Fruit fly (Drosophila melanogaster): ENCODE results near the gene eys.

eys gene

DNA sequence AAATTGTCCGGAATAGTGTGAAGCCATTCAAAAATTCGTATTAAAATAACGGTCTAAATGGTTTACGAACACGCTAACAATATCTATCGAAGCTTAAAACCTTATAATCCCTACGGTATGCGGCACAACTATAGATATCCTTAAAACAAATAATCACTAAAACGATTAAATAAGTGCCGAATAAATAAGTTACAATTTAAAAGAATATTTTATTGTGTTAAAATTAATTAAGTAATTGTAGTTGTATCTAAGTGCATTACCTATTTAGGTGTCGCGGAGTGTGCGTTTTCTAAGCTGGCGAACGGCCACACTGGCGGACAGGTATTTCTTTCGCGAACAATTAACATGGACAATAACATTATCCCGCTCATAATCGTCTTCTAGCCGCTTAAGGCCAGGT lies 69.3 kb downstream of the eys start, which contains the start of gene Eogt (continued):
- TF ChIP-seq fkh (GFP tag; optimal IDR thresholded peaks at IDR 0.05) (peak; percentile 46), dsx (GFP tag; optimal IDR thresholded peaks at IDR 0.05; ENCODE audit: poor library complexity, severe bottlenecking) (peak; percentile 95), Lpt (GFP tag; optimal IDR thresholded peaks at IDR 0.05) (peak; percentile 89), CG6854 (GFP tag; optimal IDR thresholded peaks at IDR 0.05) (peak; percentile 83), CG11294 (GFP tag; IDR thresholded peaks at IDR 0.05) (peak; percentile 96), CG8319 (GFP tag; optimal IDR thresholded peaks at IDR 0.05) (peak; percentile 79), Eip93F (GFP tag; optimal IDR thresholded peaks at IDR 0.05) (peak; percentile 83), CG8119 (GFP tag; IDR thresholded peaks at IDR 0.05) (peak; percentile 96), Sox15 (GFP tag; optimal IDR thresholded peaks at IDR 0.05) (peak; percentile 96), lz (GFP tag; optimal IDR thresholded peaks at IDR 0.05) (peak; percentile 95), Met (GFP tag; optimal IDR thresholded peaks at IDR 0.05) (peak; percentile 91), CG1621 (tag; optimal IDR thresholded peaks at IDR 0.05) (peak; percentile 97), pdm3 (GFP tag; optimal IDR thresholded peaks at IDR 0.05) (peak; percentile 93), Hr4 (GFP tag; optimal IDR thresholded peaks at IDR 0.05) (peak; percentile 93), CG3919 (GFP tag; optimal IDR thresholded peaks at IDR 0.05) (peak; percentile 91), CG10631 (GFP tag; optimal IDR thresholded peaks at IDR 0.05) (peak; percentile 95), CG6808 (GFP tag; optimal IDR thresholded peaks at IDR 0.05) (peak; percentile 88), CG6276 (GFP tag; optimal IDR thresholded peaks at IDR 0.05) (peak; percentile 89), net (GFP tag; optimal IDR thresholded peaks at IDR 0.05) (peak; percentile 89), CG3032 (tag; optimal IDR thresholded peaks at IDR 0.05) (peak; percentile 98), svp (GFP tag) (peak; percentile 97), CG8632 (GFP tag; optimal IDR thresholded peaks at IDR 0.05) (peak; percentile 93), CG15336 (GFP tag; IDR thresholded peaks at IDR 0.05) (peak; percentile 96), CG10669 (GFP tag; optimal IDR thresholded peaks at IDR 0.05) (peak; percentile 94), esn (GFP tag; optimal IDR thresholded peaks at IDR 0.05) (peak; percentile 93), CG32006 (GFP tag; optimal IDR thresholded peaks at IDR 0.05) (peak; percentile 95), fd59A (GFP tag; optimal IDR thresholded peaks at IDR 0.05) (peak; percentile 94), CG7368 (GFP tag; optimal IDR thresholded peaks at IDR 0.05) (peak; percentile 84), CG31627 (GFP tag; optimal IDR thresholded peaks at IDR 0.05) (peak; percentile 93), Eip78C (GFP tag) (peak; percentile 98)

DNA sequence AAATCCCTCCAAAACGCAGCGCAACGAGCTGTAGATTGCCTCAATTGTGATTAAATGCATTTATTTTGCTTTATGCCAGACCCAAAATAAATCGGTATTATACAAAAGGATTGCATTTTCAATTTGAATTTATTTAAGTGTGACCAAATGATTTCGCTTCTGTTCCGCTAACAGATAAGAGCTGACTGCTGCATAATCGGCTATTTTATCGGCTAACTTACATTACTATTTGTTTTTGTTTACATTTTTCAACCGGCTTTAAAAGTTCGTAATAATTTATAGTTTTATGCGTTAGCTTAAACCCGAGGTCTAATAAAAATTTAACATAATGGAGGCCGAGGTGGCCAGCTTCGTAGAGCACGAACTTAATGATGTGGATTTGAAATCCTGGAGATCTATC lies 71.5 kb downstream of the eys start, which contains the start of gene PIG-Wa:
PIG-Wa (plus strand) TSS at position 232 of the 400 bp plus-strand sequence.
- TF ChIP-seq esn (GFP tag; optimal IDR thresholded peaks at IDR 0.05) (no peak), fkh (GFP tag; optimal IDR thresholded peaks at IDR 0.05) (peak; percentile 90), CG31627 (GFP tag; optimal IDR thresholded peaks at IDR 0.05) (no peak), Sox14 (GFP tag; optimal IDR thresholded peaks at IDR 0.05) (peak; percentile 27), Sox15 (GFP tag; optimal IDR thresholded peaks at IDR 0.05) (no peak), Smox (GFP tag; optimal IDR thresholded peaks at IDR 0.05) (no peak), CG3919 (GFP tag; optimal IDR thresholded peaks at IDR 0.05) (no peak), CG10669 (GFP tag; optimal IDR thresholded peaks at IDR 0.05) (no peak)

DNA sequence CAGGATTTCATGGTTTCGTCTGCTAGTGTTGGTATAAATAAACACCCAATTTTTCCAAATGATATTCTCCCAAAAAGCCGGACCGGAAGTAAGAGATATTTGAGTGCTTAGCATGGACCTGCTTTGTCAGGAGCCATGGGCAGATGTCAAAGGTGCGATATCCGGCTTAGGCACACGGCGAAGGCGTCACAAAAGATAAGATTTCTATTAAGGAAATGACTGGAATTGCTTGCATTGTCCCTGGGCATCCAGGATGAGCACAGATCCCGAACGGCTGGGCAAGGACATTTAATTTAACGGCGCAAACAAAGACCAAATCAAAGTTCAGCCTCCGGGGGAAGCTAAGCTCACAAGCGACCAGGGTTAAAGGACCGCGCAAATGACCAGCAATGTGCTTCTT lies 74.2 kb downstream of the eys start, which contains the start of gene CG3557:
CG3557 (minus strand) TSS at position 101 of the 400 bp plus-strand sequence.
- TF ChIP-seq fkh (GFP tag; optimal IDR thresholded peaks at IDR 0.05) = no peak
- TF ChIP-seq Blimp-1 (GFP tag; optimal IDR thresholded peaks at IDR 0.05) = no peak
- no peak for TF ChIP-seq esn (GFP tag; optimal IDR thresholded peaks at IDR 0.05)
- TF ChIP-seq dac (GFP tag; optimal IDR thresholded peaks at IDR 0.05) = no peak
- no peak for TF ChIP-seq CG7368 (GFP tag; optimal IDR thresholded peaks at IDR 0.05)

- TF ChIP-seq CG3919 (GFP tag; optimal IDR thresholded peaks at IDR 0.05) (no peak), Sox15 (GFP tag; optimal IDR thresholded peaks at IDR 0.05) (no peak), CG7368 (GFP tag; optimal IDR thresholded peaks at IDR 0.05) (no peak), CG10669 (GFP tag; optimal IDR thresholded peaks at IDR 0.05) (no peak), fkh (GFP tag; optimal IDR thresholded peaks at IDR 0.05) (no peak), CG16779 (tag; optimal IDR thresholded peaks at IDR 0.05) (no peak), OdsH (GFP tag; optimal IDR thresholded peaks at IDR 0.05) (no peak), Ets21C (GFP tag; optimal IDR thresholded peaks at IDR 0.05) (no peak), CG15336 (GFP tag; IDR thresholded peaks at IDR 0.05) (no peak), CG6163 (GFP tag; IDR thresholded peaks at IDR 0.05) (no peak), cyc (GFP tag; optimal IDR thresholded peaks at IDR 0.05) (no peak), spab (GFP tag; optimal IDR thresholded peaks at IDR 0.05) (no peak), Eip78C (GFP tag) (no peak), CG6276 (GFP tag; optimal IDR thresholded peaks at IDR 0.05) (no peak), Hr4 (GFP tag; optimal IDR thresholded peaks at IDR 0.05) (no peak), Sox102F (GFP tag; optimal IDR thresholded peaks at IDR 0.05) (no peak), Hr39 (GFP tag; optimal IDR thresholded peaks at IDR 0.05) (no peak), Lpt (GFP tag; optimal IDR thresholded peaks at IDR 0.05) (no peak)
Measured at dm6 chr2L:2390589-2390988, 79.1 kb downstream of the eys start, which contains the start of gene CG43750. TSS of gene CG43750 (minus strand) at chr2L:2390689.
